Worm (Caenorhabditis elegans): ENCODE measurements around the gene ZK218.4.

- TF ChIP-seq lin-15B (tag; optimal IDR thresholded peaks at IDR 0.05) (no peak), nhr-12 (tag; optimal IDR thresholded peaks at IDR 0.05) (no peak), elt-1 (tag; optimal IDR thresholded peaks at IDR 0.05) (no peak), ztf-4 (tag; optimal IDR thresholded peaks at IDR 0.05) (no peak), ama-1 (optimal IDR thresholded peaks at IDR 0.05) (no peak), nhr-237 (tag; optimal IDR thresholded peaks at IDR 0.05) (no peak), zag-1 (tag; optimal IDR thresholded peaks at IDR 0.05) (no peak), nhr-76 (tag; optimal IDR thresholded peaks at IDR 0.05) (no peak), elt-2 (tag; optimal IDR thresholded peaks at IDR 0.05) (no peak), lin-39 (tag; optimal IDR thresholded peaks at IDR 0.05) (no peak), unc-62 (GFP tag; optimal IDR thresholded peaks at IDR 0.05) (no peak), nhr-28 (tag; optimal IDR thresholded peaks at IDR 0.05) (no peak), unc-39 (tag; optimal IDR thresholded peaks at IDR 0.05) (no peak), R02D3.7 (tag; optimal IDR thresholded peaks at IDR 0.05) (no peak)
These were observed 2.2 kb downstream of the ZK218.4 start, which contains the start of gene ZK218.5 for ce11 chrV:17100829-17101228.
